Fruit fly (Drosophila melanogaster): ENCODE measurements around the gene CG34426.

The CG34426 gene

DNA sequence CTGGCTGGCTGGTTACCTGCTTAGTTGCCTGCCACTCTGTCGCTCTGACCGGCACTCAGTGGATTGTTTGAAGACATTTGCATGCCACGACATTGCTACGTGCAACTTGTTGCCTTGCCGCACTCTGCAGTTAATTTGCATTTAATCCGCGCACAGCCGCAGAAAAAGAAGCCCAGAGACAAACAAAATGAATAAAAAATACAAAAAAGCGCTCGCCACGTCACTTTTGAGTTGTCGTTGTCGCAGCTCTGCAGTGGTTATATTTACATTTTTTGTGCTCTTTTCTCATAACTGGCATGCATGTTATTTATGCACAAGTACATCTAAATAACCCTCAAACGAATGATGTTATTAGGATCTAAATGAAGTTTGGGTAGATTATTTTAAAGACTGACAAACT is 19.0 kb upstream of the CG34426 start:
- no peak for TF ChIP-seq CG17801 (GFP tag; optimal IDR thresholded peaks at IDR 0.05; ENCODE audit: partially characterized antibody)

DNA sequence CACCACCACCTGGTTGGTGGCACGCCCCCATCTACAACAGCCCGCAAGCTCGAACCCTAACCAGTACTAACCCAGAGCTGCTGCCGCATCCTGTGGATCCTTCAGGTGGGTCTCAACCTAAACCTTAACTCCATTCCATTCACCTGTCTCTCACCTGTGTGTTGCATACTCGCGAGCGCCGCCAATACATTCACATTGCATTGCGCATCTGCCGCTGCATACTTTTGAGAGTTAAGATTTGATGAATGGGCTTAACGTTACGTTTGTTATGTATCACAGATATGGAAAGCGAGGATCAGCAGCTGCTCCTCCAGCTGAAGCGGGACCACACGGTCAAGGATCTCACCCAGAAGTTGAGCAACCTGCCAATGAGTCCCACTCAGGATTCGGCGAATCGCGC is 15.0 kb upstream of the CG34426 start:
- no peak for TF ChIP-seq CG17801 (GFP tag; optimal IDR thresholded peaks at IDR 0.05; ENCODE audit: partially characterized antibody)

DNA sequence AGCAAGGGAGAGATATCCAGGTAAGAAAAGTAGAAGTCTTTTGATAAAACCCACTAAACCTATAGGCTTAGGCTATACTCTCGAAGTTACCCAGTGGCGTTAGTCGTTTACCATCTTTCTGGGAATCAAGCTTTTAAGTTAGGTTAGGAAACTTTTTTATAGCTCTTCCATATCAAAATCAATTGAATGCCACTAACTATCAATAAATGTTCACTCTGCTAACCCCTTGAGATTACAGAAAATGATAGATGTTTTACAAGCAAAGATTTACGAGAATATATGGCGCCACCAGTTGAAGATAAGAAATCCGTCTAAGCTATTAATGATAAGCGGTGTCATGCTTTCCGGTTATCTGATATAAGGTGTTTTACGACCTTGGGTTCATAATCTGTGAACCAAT is 14.6 kb upstream of the CG34426 start:
- no peak for TF ChIP-seq CG17801 (GFP tag; optimal IDR thresholded peaks at IDR 0.05; ENCODE audit: partially characterized antibody)

DNA sequence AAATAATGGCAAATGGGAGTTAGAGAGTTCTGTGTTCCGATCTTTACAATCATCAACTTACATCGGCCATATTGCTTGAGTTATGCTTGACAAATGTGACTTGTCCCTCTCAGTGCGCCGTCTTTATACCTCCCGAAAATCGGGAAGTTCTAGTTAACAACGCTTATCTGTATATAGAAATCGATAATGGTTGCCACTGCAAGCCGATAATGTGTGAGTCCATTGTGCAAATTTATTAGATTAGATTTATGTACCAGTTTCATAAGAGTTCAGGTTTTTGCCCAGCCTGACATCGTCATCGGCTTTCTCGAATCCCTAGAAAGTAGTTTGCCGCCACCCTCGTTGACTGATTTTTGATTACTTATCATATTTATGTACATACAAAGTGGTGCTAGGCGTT is 13.8 kb upstream of the CG34426 start, which contains the start of gene Acbp5:
TSS of gene Acbp5 (minus strand) at position 101 of the 400 bp plus-strand sequence.
- TF ChIP-seq CG17801 (GFP tag; optimal IDR thresholded peaks at IDR 0.05; ENCODE audit: partially characterized antibody) = no peak

DNA sequence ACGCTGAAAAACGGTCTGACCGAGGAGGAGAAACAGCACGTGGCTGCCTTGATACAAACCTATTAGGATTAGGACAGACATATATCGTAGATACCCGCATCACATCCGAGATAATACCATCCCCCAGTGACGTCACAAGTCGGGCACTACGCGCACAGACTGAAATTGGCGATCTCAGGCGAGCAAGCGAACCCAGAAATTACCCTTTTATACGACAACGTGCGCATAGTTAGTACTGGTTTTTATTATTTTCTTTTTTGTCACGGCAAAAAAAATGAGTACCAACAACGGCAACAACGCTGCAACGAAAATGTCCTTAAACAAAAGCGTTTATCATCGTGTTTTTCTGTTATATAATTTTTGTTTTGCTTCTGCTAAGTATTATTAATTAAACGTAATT is 4.1 kb upstream of the CG34426 start:
- no peak for TF ChIP-seq CG17801 (GFP tag; optimal IDR thresholded peaks at IDR 0.05; ENCODE audit: partially characterized antibody)

DNA sequence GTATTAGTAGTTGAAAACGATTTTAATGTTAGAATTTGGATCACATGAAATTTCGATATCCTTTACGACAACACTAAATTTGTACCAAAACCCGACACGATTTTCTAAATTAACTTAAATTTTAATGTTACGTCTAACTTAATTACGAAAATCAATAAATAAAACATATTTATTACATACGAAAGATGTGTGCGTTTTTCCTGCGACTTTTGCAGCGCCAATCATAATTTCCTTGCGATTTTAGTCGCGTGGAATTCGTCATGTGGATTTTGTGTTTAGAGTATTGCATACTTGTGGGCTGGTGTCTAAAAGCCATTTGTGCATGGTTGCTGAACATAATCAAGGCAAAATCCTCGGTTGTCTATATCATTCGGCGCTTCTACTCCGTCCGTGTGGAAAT is 3.7 kb upstream of the CG34426 start:
- no peak for TF ChIP-seq CG17801 (GFP tag; optimal IDR thresholded peaks at IDR 0.05; ENCODE audit: partially characterized antibody)

DNA sequence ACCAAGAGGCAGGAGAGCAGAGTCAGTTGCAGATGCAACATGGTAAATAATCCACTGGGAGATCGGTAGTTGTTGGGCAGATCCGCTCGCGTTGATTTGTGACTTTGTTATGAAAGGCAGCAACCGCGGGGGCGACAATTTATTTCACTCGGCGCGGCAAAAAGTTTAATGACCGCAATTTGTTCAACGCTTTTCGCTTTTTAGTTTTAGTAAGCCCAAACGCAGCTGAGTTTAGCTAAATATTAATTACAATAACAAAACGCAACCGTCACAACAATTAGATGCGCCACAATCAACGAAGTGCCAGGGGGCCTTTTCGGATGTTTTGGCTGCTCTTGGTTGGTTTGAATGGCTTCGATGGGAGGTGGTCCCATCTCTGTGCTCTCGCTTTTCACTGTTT is 1.8 kb upstream of the CG34426 start, which contains the start of gene CG13310:
TSS of gene CG13310 (minus strand) at position 101 of the 400 bp plus-strand sequence.
- no peak for TF ChIP-seq CG17801 (GFP tag; optimal IDR thresholded peaks at IDR 0.05; ENCODE audit: partially characterized antibody)

DNA sequence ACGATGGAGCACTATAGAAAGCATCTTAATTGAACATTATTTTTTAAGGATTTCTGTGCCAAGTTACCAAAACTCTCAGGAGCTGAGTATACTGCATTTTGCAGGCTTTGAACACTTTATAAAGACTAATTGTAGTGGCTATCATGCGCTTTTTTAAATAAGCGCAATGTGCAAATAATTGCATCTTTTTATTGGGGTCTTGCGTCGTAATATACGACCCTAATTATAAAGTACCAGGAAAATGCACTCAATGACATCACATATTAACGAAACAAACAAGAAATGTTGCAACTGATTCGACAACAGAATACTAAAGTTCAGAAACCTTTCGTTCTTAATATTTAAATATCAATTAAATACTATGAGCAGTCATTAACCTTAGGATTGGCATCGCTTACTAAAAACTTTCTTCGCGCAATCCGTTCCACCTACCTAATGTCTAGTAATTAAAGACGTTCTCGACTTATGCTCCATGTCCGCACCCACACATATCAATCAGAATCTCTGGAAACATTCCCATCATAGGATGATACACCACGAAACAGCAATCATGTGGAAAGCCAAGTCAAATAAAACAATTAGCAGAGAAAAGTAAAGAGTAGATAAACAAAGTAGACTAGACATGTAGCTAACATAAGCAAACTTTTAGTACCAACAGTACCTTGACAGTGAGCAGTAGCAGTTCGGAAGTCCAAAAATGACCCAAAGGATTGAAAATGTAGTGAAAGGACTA is 2.0 kb downstream of the CG34426 start, which contains the start of the genes CG32023 and CG34427:
TSS of gene CG32023 (minus strand) at position 101 of the 733 bp plus-strand sequence.
TSS of gene CG34427 (plus strand) at position 683 of the 733 bp plus-strand sequence.
- no peak for TF ChIP-seq CG17801 (GFP tag; optimal IDR thresholded peaks at IDR 0.05; ENCODE audit: partially characterized antibody)

DNA sequence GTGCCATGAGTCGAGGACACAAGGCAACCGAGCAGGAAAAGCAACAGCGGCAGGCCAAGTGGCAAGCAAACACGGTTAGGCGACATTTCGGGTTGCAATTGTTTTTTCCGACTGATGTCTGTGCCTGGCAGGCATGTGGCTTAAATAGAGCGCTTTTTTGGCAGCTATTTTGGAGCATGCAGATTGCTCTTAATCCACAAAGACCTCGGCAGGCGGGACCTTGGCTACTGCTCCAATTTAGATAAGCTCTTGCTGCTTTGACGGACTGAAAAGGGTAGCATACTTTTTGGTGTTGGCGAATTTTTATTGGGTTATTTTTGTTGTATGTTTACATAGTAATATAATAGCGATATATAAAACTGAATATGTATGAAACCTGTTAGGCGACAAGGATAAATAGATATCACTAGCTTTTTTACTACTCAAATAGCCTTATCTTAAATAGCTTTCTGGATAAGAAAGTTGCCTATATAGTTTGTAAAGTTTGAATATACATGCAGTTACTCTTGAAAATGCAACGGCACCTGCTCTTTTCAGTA is 4.9 kb downstream of the CG34426 start, which contains the start of the genes CG13312 and CG32024:
TSS of gene CG13312 (minus strand) at position 101 of the 539 bp plus-strand sequence.
TSS of gene CG32024 (plus strand) at position 489 of the 539 bp plus-strand sequence.
- TF ChIP-seq CG17801 (GFP tag; optimal IDR thresholded peaks at IDR 0.05; ENCODE audit: partially characterized antibody) = peak; percentile 21

DNA sequence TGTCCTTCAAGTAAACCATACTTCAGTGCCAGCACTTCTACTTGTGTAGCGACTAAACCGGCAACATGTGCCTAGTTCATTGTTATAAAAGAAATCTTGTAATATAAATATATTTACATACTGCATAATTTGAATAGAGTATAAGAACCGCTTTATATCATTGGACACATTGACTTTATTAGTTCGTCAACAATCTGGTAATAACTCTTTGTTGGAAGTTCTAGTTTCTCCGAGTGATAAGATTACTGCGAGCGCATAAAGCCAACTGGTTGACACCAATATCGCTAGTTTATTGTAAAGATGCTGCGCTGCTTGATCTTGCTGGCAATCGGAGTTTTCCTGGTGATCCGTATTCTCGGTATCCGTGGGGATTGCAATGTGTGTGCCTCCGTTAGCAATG is 6.0 kb downstream of the CG34426 start, which contains the start of gene CG13308:
TSS of gene CG13308 (plus strand) at position 301 of the 400 bp plus-strand sequence.
- no peak for TF ChIP-seq CG17801 (GFP tag; optimal IDR thresholded peaks at IDR 0.05; ENCODE audit: partially characterized antibody)

DNA sequence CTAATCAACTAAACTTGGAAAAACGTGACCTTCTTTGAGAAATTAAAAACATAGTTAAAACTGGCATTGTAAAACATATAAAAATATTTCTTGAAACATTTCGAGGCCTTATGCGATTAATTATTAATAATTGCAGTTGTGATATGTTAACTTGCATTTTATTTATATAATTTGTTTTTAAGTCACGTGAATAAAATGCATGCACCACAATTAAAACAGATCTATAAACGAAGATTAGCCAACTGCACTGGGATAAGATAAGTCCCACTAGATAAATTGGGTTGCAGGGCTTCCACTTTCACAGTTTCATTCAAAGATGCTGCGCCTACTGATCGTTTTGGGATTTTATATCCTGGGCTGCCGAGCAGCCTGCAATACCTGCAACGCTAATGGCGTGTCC is 7.8 kb downstream of the CG34426 start, which contains the start of gene CG13309:
TSS of gene CG13309 (plus strand) at position 301 of the 400 bp plus-strand sequence.
- TF ChIP-seq CG17801 (GFP tag; optimal IDR thresholded peaks at IDR 0.05; ENCODE audit: partially characterized antibody) = no peak

DNA sequence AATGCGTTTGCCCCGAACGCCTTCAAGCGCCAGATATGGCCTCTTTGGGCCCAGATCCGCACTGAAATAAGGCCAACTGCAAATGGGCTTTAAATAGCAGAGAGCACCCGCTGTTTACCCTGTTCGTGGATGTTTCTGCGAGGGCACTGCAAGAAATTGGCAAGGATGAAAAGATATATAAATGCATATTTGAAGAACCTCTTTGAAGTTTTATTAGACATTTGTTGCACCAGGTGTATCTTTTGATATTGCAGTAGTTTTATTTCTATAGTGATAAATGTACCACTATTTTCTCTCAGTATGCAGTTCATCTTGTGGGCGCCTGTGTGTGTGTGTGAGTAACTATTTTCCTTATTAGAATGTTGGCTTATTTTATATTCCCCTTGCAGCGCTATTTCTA is 11.2 kb downstream of the CG34426 start:
- TF ChIP-seq CG17801 (GFP tag; optimal IDR thresholded peaks at IDR 0.05; ENCODE audit: partially characterized antibody) = no peak

DNA sequence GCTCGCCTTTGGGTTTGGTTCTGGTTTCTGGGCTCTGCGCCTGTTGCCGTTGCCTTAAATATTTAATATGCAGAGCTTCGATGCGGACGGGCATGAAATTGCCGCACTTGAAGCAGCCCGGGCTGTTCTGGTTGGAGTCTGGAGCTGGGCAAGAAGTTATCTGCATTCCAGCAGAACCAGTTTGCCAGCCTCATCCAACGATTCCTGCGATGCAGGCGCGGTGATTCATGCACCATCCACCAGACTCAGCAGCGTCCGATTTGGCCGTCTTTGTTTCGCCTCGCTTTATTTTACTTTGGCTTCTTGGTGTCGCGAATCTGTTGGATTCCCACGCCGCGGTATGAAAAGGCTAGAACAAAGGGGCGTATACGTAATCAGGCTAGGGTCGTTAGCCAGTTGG is 17.2 kb downstream of the CG34426 start:
- no peak for TF ChIP-seq CG17801 (GFP tag; optimal IDR thresholded peaks at IDR 0.05; ENCODE audit: partially characterized antibody)

DNA sequence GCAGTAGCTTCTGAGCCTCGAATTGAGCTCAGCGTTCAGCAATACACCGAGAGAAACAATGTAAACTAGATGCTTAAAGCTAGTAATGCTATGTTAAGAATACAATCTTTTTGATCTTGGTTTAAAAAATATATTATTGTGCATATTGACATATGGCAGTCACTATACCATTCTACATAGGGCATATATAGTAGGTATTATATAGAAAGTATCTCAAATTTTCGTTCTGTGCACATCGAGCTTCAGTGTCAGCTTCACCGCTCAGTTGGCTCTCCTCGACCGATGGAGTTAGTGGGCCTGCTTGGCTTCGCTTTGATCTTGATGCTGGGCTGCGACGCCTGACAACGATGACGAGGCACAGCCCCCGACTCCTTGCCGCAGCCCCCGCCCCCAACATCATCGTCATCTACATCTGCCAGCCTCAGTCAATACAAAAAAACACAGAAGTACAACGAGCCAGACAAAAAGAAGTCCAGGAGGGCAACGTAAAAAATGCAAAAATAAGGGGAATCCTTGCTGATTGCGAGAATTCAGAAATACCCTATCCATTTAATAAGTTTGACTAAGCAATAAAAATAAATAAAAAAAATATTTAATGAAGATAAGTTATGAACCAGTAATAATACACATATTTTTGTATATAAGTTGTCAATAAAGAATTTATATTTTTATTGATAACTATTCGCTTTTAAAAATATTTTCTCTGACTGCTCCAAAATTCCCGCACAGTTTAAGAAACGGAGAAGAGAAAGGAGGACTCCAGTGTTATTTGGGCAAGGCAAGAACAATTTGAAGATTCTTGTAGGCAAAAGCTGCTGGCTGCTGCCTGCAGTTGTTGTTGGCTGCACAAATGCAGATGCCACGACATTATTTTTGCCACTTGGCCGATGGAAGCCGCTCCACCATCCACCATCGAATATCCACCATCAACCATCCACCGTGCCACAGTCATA is 19.7 kb downstream of the CG34426 start:
- TF ChIP-seq CG17801 (GFP tag; optimal IDR thresholded peaks at IDR 0.05; ENCODE audit: partially characterized antibody) = no peak

DNA sequence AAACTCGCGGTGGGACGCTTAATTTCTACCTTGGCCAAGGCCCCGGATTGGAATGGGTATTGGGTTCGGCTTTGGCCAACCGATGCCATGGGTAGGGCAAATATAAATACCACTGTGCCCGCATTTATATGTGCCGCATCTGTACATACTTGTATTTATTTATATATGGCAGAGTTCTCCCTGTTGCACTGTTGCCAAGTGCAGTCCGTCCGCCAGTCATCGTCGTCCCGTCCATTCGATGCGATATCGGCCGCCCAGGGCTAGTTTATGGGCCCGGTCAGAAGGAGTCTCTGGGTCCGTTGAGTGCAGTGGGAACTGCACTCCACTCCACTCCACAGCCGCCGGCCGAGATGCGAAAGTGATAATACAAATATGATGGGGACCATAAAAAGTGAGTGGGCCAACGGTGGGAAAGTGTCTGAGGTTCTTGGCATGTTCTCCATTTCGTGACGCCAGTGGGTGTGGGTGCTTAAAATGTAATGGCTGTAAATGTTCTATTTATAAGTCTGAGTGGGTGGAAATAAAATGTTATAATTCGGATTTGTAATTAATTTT is 20.7 kb downstream of the CG34426 start:
- no peak for TF ChIP-seq CG17801 (GFP tag; optimal IDR thresholded peaks at IDR 0.05; ENCODE audit: partially characterized antibody)

Measured in ovary, adult (tissue).